Worm (Caenorhabditis elegans): Measurements from ENCODE around the gene lag-1.

Gene lag-1

ce11 chrIV:6095357-6095858, at the start of gene lag-1:
lag-1 (plus strand) TSS chrIV:6095407.
- TF ChIP-seq him-1 (tag; optimal IDR thresholded peaks at IDR 0.05): no peak
- TF ChIP-seq W03F9.2 (tag; optimal IDR thresholded peaks at IDR 0.05): no peak
- TF ChIP-seq dao-5 (tag; optimal IDR thresholded peaks at IDR 0.05): no peak

- TF ChIP-seq dao-5 (tag; optimal IDR thresholded peaks at IDR 0.05): no peak
- TF ChIP-seq him-1 (tag; optimal IDR thresholded peaks at IDR 0.05): no peak
- TF ChIP-seq W03F9.2 (tag; optimal IDR thresholded peaks at IDR 0.05): no peak
These were observed 48.0 kb upstream of the lag-1 start for ce11 chrIV:6047164-6047727.

DNA sequence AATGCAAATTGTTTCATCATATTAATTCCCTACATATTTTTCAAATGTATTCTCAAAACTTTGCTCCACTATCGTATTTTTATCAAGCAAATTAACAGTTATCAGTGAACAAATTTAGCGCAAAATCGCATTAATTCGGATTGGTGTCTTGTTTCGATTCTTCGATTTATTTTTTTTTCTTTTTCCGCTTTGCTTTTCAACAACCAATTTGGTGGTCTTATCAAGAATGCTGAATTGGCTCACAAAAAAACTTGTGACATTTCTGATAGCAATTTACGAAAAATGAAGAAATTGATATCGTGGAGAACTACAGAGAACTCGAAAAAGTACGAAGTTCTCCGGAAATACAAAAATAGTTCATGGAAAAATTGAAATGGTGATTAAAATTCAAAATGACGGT, 46.7 kb upstream of the lag-1 start:
- TF ChIP-seq him-1 (tag; optimal IDR thresholded peaks at IDR 0.05) (no peak), dao-5 (tag; optimal IDR thresholded peaks at IDR 0.05) (no peak), W03F9.2 (tag; optimal IDR thresholded peaks at IDR 0.05) (no peak)

DNA sequence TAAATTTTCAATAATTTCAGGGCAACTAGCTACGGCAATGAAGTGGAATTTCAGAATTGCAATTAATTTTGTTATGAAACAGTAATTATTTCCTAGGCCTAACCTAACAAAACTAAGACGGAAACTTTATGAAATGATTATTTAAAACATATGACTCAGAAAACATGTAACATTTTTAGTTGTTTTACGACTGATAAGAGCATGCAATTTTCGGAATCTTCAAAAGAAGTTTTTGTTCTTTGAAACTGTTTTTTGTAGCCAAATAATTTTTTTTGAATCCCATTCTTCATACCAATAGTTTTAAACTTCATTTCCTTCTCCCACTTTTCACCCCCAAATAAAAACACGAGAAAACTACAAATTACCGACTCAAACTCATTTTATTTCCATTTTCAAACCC, 46.1 kb upstream of the lag-1 start:
- TF ChIP-seq him-1 (tag; optimal IDR thresholded peaks at IDR 0.05): no peak
- TF ChIP-seq W03F9.2 (tag; optimal IDR thresholded peaks at IDR 0.05): no peak
- no peak for TF ChIP-seq dao-5 (tag; optimal IDR thresholded peaks at IDR 0.05)

DNA sequence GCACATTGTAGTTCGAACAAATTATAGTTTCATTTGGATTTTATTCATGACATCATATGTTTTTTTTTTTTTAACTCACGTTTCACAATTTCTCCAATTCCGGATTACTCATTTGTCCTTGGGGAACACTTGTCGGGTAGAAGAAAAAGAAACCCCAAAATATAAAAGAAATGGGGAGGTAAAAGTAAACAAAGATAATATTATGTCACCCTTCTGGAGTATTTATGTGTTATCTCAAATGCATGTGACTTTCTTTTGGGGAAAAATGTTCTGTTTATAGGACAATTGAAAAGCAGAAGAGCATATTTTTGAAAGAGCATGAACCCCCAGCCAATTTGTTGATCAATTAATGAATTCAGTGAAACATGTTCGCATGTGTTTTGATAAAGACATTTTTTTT, 43.3 kb upstream of the lag-1 start:
- TF ChIP-seq him-1 (tag; optimal IDR thresholded peaks at IDR 0.05): no peak
- TF ChIP-seq dao-5 (tag; optimal IDR thresholded peaks at IDR 0.05): no peak
- TF ChIP-seq W03F9.2 (tag; optimal IDR thresholded peaks at IDR 0.05): no peak

ce11 chrIV:6053436-6053835, 41.8 kb upstream of the lag-1 start:
- no peak for TF ChIP-seq dao-5 (tag; optimal IDR thresholded peaks at IDR 0.05)
- TF ChIP-seq W03F9.2 (tag; optimal IDR thresholded peaks at IDR 0.05): no peak
- TF ChIP-seq him-1 (tag; optimal IDR thresholded peaks at IDR 0.05): no peak

- no peak for TF ChIP-seq W03F9.2 (tag; optimal IDR thresholded peaks at IDR 0.05)
- TF ChIP-seq him-1 (tag; optimal IDR thresholded peaks at IDR 0.05): no peak
These were observed 40.4 kb upstream of the lag-1 start for ce11 chrIV:6054833-6055232.

DNA sequence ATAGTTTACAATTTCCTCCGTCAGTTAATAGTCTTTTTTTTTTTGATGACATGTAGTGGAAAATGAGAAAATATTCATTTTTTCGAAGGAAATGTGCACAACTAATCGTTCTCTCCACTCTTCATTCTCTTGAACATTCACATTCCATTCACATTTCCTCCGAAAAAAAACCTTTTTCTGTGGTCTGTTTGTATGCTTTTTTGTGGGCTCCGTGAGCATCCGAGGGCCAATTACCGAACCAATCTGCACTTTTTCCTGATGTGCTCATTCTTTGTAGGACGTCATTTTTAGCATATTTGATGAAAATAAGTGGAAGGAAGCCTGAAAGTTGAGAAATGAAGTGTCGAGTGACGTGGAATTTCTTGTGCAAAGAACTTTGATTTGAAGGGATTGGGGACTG, 35.5 kb upstream of the lag-1 start:
- TF ChIP-seq W03F9.2 (tag; optimal IDR thresholded peaks at IDR 0.05) (no peak), dao-5 (tag; optimal IDR thresholded peaks at IDR 0.05) (no peak), him-1 (tag; optimal IDR thresholded peaks at IDR 0.05) (no peak)

DNA sequence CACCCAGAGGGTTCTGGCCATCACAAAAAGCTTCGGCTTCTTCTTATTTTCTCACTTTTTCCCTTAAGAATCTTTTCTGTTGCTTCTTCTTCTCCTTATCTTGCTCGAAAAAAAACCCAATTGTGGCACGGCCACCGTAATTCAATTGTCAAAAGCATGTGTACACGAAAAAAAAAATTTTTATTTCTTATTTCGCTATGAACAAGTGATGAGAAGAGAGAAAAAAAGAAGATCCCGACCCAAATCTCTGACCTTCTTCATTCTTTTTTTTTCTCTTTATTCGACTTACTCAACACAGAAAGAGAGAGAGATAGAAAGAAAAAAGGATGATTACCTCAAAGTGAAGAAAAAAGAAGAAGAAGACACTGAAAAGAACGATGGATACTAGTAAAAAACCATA, 34.3 kb upstream of the lag-1 start:
- TF ChIP-seq him-1 (tag; optimal IDR thresholded peaks at IDR 0.05) (peak; percentile 53), W03F9.2 (tag; optimal IDR thresholded peaks at IDR 0.05) (no peak), dao-5 (tag; optimal IDR thresholded peaks at IDR 0.05) (no peak)

DNA sequence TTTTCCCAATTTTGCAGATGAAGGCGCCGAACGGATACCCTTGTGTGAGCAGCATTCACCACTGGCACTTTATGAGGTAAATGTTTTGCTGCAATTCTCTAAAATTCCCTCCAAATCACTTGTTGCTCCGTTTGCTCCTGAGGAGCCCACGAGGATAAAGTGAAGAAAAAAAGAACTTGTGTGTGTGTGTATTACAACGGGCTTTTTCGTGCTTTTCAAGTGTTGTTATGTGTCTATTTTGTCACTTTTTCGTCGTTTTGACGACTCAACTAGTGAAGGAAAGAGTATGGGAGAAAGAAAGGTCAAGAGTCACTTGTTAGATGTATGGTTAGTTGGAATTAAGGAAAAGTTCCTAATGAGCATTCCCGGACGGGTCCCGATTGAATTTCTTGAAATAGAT, 33.1 kb upstream of the lag-1 start:
- TF ChIP-seq W03F9.2 (tag; optimal IDR thresholded peaks at IDR 0.05): no peak
- TF ChIP-seq dao-5 (tag; optimal IDR thresholded peaks at IDR 0.05): no peak
- no peak for TF ChIP-seq him-1 (tag; optimal IDR thresholded peaks at IDR 0.05)

DNA sequence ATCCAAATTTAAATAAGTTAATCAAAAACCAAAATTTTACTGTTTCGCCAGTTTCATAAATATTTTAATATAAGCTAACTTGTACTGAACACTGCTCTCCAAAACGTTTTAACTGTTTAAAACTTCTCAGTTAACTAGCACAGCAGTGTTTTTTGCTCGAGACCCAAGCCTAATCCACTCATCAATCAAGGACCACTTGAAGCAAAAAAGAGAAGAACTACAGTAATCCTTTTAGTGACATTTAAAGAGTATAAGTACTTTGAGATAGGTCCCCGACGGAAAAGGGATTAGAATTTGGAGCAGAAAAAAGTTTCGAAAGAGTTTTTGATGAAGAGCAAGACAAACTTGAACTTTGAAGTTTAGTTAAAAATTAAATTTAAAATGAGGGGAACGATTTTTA, 30.6 kb upstream of the lag-1 start:
- no peak for TF ChIP-seq W03F9.2 (tag; optimal IDR thresholded peaks at IDR 0.05)
- no peak for TF ChIP-seq dao-5 (tag; optimal IDR thresholded peaks at IDR 0.05)
- no peak for TF ChIP-seq him-1 (tag; optimal IDR thresholded peaks at IDR 0.05)

DNA sequence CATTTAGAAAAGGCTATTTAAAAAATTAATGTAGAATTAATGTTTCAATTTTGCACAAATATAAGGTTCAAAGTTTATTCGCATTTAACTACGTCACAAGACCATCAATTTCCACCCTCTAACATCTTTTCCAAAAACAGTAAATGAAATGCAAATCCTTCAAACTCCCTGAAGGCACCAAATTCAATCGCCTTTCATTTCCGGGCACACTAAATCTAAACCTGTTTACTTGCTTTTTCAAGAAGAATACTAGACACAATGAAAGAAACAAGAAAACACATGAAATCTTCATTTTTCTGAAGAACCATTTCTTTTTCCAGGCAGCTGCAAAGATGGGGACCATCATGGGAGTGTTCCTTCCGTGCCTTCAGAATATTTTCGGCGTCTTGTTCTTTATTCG, 30.0 kb upstream of the lag-1 start:
- no peak for TF ChIP-seq dao-5 (tag; optimal IDR thresholded peaks at IDR 0.05)
- TF ChIP-seq W03F9.2 (tag; optimal IDR thresholded peaks at IDR 0.05): no peak
- no peak for TF ChIP-seq him-1 (tag; optimal IDR thresholded peaks at IDR 0.05)

DNA sequence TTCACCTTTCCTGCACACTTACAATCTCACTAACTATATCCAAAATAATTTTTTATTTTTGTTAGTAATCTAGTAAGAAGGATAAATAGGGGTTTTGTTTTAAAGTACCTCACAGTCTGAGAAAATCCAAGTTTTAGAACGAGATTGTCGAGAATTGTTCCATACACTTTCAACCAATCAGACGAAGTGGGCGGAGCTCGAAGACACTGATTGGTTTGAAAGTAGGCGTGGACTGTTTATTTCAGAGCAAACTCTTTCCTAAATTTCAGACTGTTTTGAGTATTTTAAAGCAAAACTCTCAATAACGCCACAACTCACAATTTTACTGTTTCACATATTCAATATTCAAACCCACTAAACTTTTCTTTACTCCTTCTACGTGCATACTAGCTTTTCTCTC, 24.2 kb upstream of the lag-1 start:
- TF ChIP-seq him-1 (tag; optimal IDR thresholded peaks at IDR 0.05) (no peak), dao-5 (tag; optimal IDR thresholded peaks at IDR 0.05) (no peak), W03F9.2 (tag; optimal IDR thresholded peaks at IDR 0.05) (no peak)

- no peak for TF ChIP-seq dao-5 (tag; optimal IDR thresholded peaks at IDR 0.05)
- TF ChIP-seq W03F9.2 (tag; optimal IDR thresholded peaks at IDR 0.05): no peak
- TF ChIP-seq him-1 (tag; optimal IDR thresholded peaks at IDR 0.05): no peak
These were observed 19.1 kb upstream of the lag-1 start, which contains the start of gene cpg-20 for ce11 chrIV:6076128-6076527. cpg-20 (minus strand) TSS chrIV:6076228.

DNA sequence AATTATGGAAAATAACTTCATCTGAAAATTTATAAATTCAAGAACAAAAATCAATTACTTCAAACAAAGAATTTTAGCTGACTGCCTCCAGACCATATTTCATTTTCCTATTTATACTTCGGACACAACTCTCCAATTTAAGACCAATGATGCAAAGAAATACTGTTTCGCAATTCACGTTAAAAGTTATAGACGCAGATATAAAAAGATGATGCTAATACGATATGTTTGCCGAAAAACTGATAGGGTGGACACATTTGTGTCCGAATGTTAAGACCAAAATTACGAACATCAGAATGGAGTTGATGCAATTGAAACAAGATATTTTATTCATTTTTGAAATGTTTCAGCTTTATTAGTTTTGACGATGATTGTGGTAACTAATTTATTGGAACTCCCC, 15.3 kb upstream of the lag-1 start, which contains the start of gene ugt-19:
Gene ugt-19 (minus strand): TSS at position 28 of the 400 bp plus-strand sequence.
- TF ChIP-seq dao-5 (tag; optimal IDR thresholded peaks at IDR 0.05) (no peak), W03F9.2 (tag; optimal IDR thresholded peaks at IDR 0.05) (no peak), him-1 (tag; optimal IDR thresholded peaks at IDR 0.05) (no peak)
